Fruit fly (Drosophila melanogaster) whole organism, embryonic: ENCODE results near the gene CG6178.

Source experiments
- BEAF-32 ChIP-seq: fragments of 200-800 bp; sonication (Bioruptor generic); optimal IDR thresholded peaks from 3 replicates; lab custom pipeline; 2017; ENCODE audit warnings: missing biosample characterization, missing genetic modification characterization, mild to moderate bottlenecking, moderate library complexity, missing genetic modification reagents
- CG10267 ChIP-seq: fragments of 200-800 bp; sonication (Bioruptor generic); optimal IDR thresholded peaks from 2 replicates; lab custom pipeline; 2018; ENCODE audit warnings: missing biosample characterization, mild to moderate bottlenecking, missing genetic modification characterization, moderate library complexity
- CG10654 ChIP-seq: fragments of 200-800 bp; sonication (Bioruptor generic); optimal IDR thresholded peaks from 2 replicates; lab custom pipeline; 2016; ENCODE audit warnings: missing biosample characterization, missing genetic modification characterization
- CG11093 ChIP-seq: fragments of 200-800 bp; sonication (Bioruptor generic); IDR thresholded peaks from 3 replicates; pipeline ENCODE4 v1.3.6; 2022; ENCODE audit warnings: missing biosample characterization, missing genetic modification characterization
- CG12219 ChIP-seq: fragments of 200-800 bp; sonication (Bioruptor generic); optimal IDR thresholded peaks from 3 replicates; lab custom pipeline; 2018; ENCODE audit warnings: missing biosample characterization, mild to moderate bottlenecking, missing genetic modification characterization
- CG1233 ChIP-seq: fragments of 200-800 bp; sonication (Bioruptor generic); optimal IDR thresholded peaks from 4 replicates; lab custom pipeline; 2018; ENCODE audit warnings: missing biosample characterization, mild to moderate bottlenecking, missing genetic modification characterization
- CG13894 ChIP-seq: fragments of 200-800 bp; sonication (Bioruptor generic); optimal IDR thresholded peaks from 3 replicates; lab custom pipeline; 2018; ENCODE audit warnings: missing biosample characterization, mild to moderate bottlenecking, missing genetic modification characterization, moderate library complexity
- CG15696 ChIP-seq: fragments of 200-800 bp; sonication (Bioruptor generic); optimal IDR thresholded peaks from 2 replicates; lab custom pipeline; 2019; ENCODE audit warnings: missing biosample characterization, mild to moderate bottlenecking, missing genetic modification characterization, moderate library complexity
- CG16813 ChIP-seq: fragments of 200-800 bp; sonication (Bioruptor generic); IDR thresholded peaks from 3 replicates; pipeline ENCODE4 v1.3.6; 2022; ENCODE audit warnings: missing biosample characterization, missing genetic modification characterization; ENCODE audit not compliant: partially characterized antibody
- CG16863 ChIP-seq: fragments of 200-800 bp; sonication (Bioruptor generic); optimal IDR thresholded peaks from 3 replicates; lab custom pipeline; 2016; ENCODE audit warnings: missing biosample characterization, missing genetic modification characterization
- CG1832 ChIP-seq: fragments of 200-800 bp; sonication (Bioruptor generic); optimal IDR thresholded peaks from 2 replicates; lab custom pipeline; 2017; ENCODE audit warnings: missing biosample characterization, mild to moderate bottlenecking, missing genetic modification characterization, inconsistent platforms
- CG30020 ChIP-seq: fragments of 200-800 bp; optimal IDR thresholded peaks from 2 replicates; lab custom pipeline; 2019; ENCODE audit warnings: missing biosample characterization, mild to moderate bottlenecking, missing genetic modification characterization, moderate library complexity
- CG31224 ChIP-seq: fragments of 200-800 bp; sonication (Bioruptor generic); IDR thresholded peaks from 2 replicates; pipeline ENCODE4 v1.3.6; 2022; ENCODE audit warnings: missing biosample characterization, missing genetic modification characterization
- CG4820 ChIP-seq: fragments of 200-800 bp; sonication (Bioruptor generic); optimal IDR thresholded peaks from 3 replicates; lab custom pipeline; 2016; ENCODE audit warnings: missing biosample characterization, missing genetic modification characterization
- CG6791 ChIP-seq: fragments of 200-800 bp; sonication (Bioruptor generic); IDR thresholded peaks from 3 replicates; pipeline ENCODE4 v1.3.6; 2022; ENCODE audit warnings: missing biosample characterization, missing genetic modification characterization; ENCODE audit not compliant: partially characterized antibody
- CG8089 ChIP-seq: fragments of 200-800 bp; sonication (Bioruptor generic); optimal IDR thresholded peaks from 3 replicates; lab custom pipeline; 2016; ENCODE audit warnings: missing biosample characterization, missing genetic modification characterization
- CG8765 ChIP-seq: fragments of 200-800 bp; sonication (Bioruptor generic); IDR thresholded peaks from 2 replicates; pipeline ENCODE4 v1.3.6; 2022; ENCODE audit warnings: missing biosample characterization, missing genetic modification characterization
- Chrac-16 ChIP-seq: fragments of 200-800 bp; sonication (Bioruptor generic); optimal IDR thresholded peaks from 3 replicates; lab custom pipeline; 2016; ENCODE audit warnings: missing biosample characterization, missing genetic modification characterization
- D19A ChIP-seq: fragments of 200-800 bp; optimal IDR thresholded peaks from 3 replicates; lab custom pipeline; 2019; ENCODE audit warnings: missing biosample characterization, mild to moderate bottlenecking, missing genetic modification characterization, moderate library complexity
- Dip3 ChIP-seq: fragments of 200-800 bp; sonication (Bioruptor generic); optimal IDR thresholded peaks from 3 replicates; lab custom pipeline; 2016; ENCODE audit warnings: missing biosample characterization, missing genetic modification characterization
- ERR ChIP-seq: fragments of 200-800 bp; sonication (Bioruptor generic); optimal IDR thresholded peaks from 2 replicates; lab custom pipeline; 2016; ENCODE audit warnings: missing biosample characterization, missing genetic modification characterization
- Elba2 ChIP-seq: fragments of 200-800 bp; sonication (Bioruptor generic); optimal IDR thresholded peaks from 3 replicates; lab custom pipeline; 2016; ENCODE audit warnings: missing biosample characterization, missing genetic modification characterization
- HmgD ChIP-seq: fragments of 200-800 bp; sonication (Bioruptor generic); optimal IDR thresholded peaks from 3 replicates; lab custom pipeline; 2016; ENCODE audit warnings: missing biosample characterization, missing genetic modification characterization
- Med ChIP-seq: fragments of 200-800 bp; sonication (Bioruptor generic); peaks from one replicate; lab custom pipeline; 2016; ENCODE audit warnings: missing biosample characterization, missing genetic modification characterization, mild to moderate bottlenecking, inconsistent platforms, moderate library complexity
- NC2β ChIP-seq: fragments of 200-800 bp; sonication (Bioruptor generic); optimal IDR thresholded peaks from 2 replicates; lab custom pipeline; 2016; ENCODE audit warnings: missing biosample characterization, missing genetic modification characterization
- PHDP ChIP-seq: fragments of 200-800 bp; sonication (Bioruptor generic); optimal IDR thresholded peaks from 3 replicates; lab custom pipeline; 2018; ENCODE audit warnings: missing biosample characterization, mild to moderate bottlenecking, missing genetic modification characterization, moderate library complexity
- Taf1 ChIP-seq: fragments of 200-800 bp; sonication (Bioruptor generic); IDR thresholded peaks from 2 replicates; pipeline ENCODE4 v1.3.6; 2022; ENCODE audit warnings: missing biosample characterization, missing genetic modification characterization
- bab2 ChIP-seq: fragments of 200-800 bp; sonication (Bioruptor generic); optimal IDR thresholded peaks from 2 replicates; lab custom pipeline; 2016; ENCODE audit warnings: missing biosample characterization, missing genetic modification characterization
- bowl ChIP-seq: fragments of 200-800 bp; sonication (Bioruptor generic); IDR thresholded peaks from 2 replicates; pipeline ENCODE4 v1.3.6; 2022; ENCODE audit warnings: missing biosample characterization, missing genetic modification characterization
- cato ChIP-seq: fragments of 200-800 bp; sonication (Bioruptor generic); optimal IDR thresholded peaks from 2 replicates; lab custom pipeline; 2016; ENCODE audit warnings: missing biosample characterization, missing genetic modification characterization, borderline replicate concordance
- caup ChIP-seq: fragments of 200-800 bp; sonication (Bioruptor generic); optimal IDR thresholded peaks from 3 replicates; lab custom pipeline; 2017; ENCODE audit warnings: missing biosample characterization, mild to moderate bottlenecking, missing genetic modification characterization, moderate library complexity; ENCODE audit not compliant: severe bottlenecking
- cg ChIP-seq: fragments of 200-800 bp; sonication (Bioruptor generic); optimal IDR thresholded peaks from 3 replicates; lab custom pipeline; 2019; ENCODE audit warnings: missing biosample characterization, mild to moderate bottlenecking, missing genetic modification characterization, moderate library complexity
- emc ChIP-seq: fragments of 200-800 bp; sonication (Bioruptor generic); optimal IDR thresholded peaks from 2 replicates; lab custom pipeline; 2016; ENCODE audit warnings: missing biosample characterization, missing genetic modification characterization
- esg ChIP-seq: fragments of 200-800 bp; sonication (Bioruptor generic); conservative IDR thresholded peaks from 2 replicates; pipeline ENCODE4 v1.3.6; 2022; ENCODE audit warnings: missing biosample characterization, missing genetic modification characterization
- exex ChIP-seq: fragments of 200-800 bp; sonication (Bioruptor generic); optimal IDR thresholded peaks from 4 replicates; lab custom pipeline; 2018; ENCODE audit warnings: missing biosample characterization, mild to moderate bottlenecking, missing genetic modification characterization, moderate library complexity
- fd64A ChIP-seq: fragments of 200-800 bp; sonication (Bioruptor generic); optimal IDR thresholded peaks from 3 replicates; lab custom pipeline; 2018; ENCODE audit warnings: missing biosample characterization, mild to moderate bottlenecking, missing genetic modification characterization
- ftz-f1 ChIP-seq: fragments of 200-800 bp; sonication (Bioruptor generic); optimal IDR thresholded peaks from 2 replicates; lab custom pipeline; 2016; ENCODE audit warnings: missing biosample characterization, missing genetic modification characterization
- gcm2 ChIP-seq: fragments of 200-800 bp; sonication (Bioruptor generic); optimal IDR thresholded peaks from 2 replicates; lab custom pipeline; 2016; ENCODE audit warnings: missing biosample characterization, missing genetic modification characterization
- hbn ChIP-seq: fragments of 200-800 bp; sonication (Bioruptor generic); IDR thresholded peaks from 2 replicates; pipeline ENCODE4 v1.3.6; 2022; ENCODE audit warnings: missing biosample characterization, missing genetic modification characterization; ENCODE audit not compliant: partially characterized antibody
- kay ChIP-seq: fragments of 200-800 bp; sonication (Bioruptor generic); optimal IDR thresholded peaks from 2 replicates; lab custom pipeline; 2016; ENCODE audit warnings: missing biosample characterization, missing genetic modification characterization
- lov ChIP-seq, 2 experiments: fragments of 200-800 bp in 1 of 2; fragments of >200 bp in 1 of 2; sonication (Bioruptor generic) in 1 of 2; IDR thresholded peaks in 1 of 2; optimal IDR thresholded peaks in 1 of 2; 2 replicates in 1 of 2; 3 replicates in 1 of 2; pipeline versions ENCODE4 v1.3.6 to Lab custom; 2017 to 2022; ENCODE audit warnings: missing biosample characterization in 1 of 2, missing genetic modification characterization in 1 of 2
- p53 ChIP-seq: fragments of 200-800 bp; sonication (Bioruptor generic); optimal IDR thresholded peaks from 2 replicates; lab custom pipeline; 2016; ENCODE audit warnings: missing biosample characterization, missing genetic modification characterization
- pb ChIP-seq: fragments of 200-800 bp; sonication (Bioruptor generic); optimal IDR thresholded peaks from 3 replicates; lab custom pipeline; 2016; ENCODE audit warnings: missing biosample characterization, missing genetic modification characterization
- prd ChIP-seq, 3 experiments: fragments of >200 bp in 2 of 3; fragments of 200-800 bp in 1 of 3; sonication (Bioruptor generic) in 1 of 3; optimal IDR thresholded peaks in 2 of 3; IDR thresholded peaks in 1 of 3; 2 replicates in 2 of 3; 3 replicates in 1 of 3; pipeline versions ENCODE4 v1.3.6 to Lab custom; 2017 to 2022; ENCODE audit warnings: missing biosample characterization in 1 of 3, missing genetic modification characterization in 1 of 3
- sens ChIP-seq: fragments of 200-800 bp; sonication (Bioruptor generic); peaks from one replicate; lab custom pipeline; 2016; ENCODE audit warnings: missing biosample characterization, missing genetic modification characterization
- sqz ChIP-seq: fragments of 200-800 bp; sonication (Bioruptor generic); optimal IDR thresholded peaks from 3 replicates; lab custom pipeline; 2018; ENCODE audit warnings: missing biosample characterization, mild to moderate bottlenecking, missing genetic modification characterization
- sug ChIP-seq: fragments of 200-800 bp; optimal IDR thresholded peaks from 2 replicates; lab custom pipeline; 2019; ENCODE audit warnings: missing biosample characterization, mild to moderate bottlenecking, missing genetic modification characterization, moderate library complexity
- vnd ChIP-seq: fragments of 200-800 bp; sonication (Bioruptor generic); IDR thresholded peaks from 3 replicates; pipeline ENCODE4 v1.3.6; 2022; ENCODE audit warnings: missing biosample characterization, missing genetic modification characterization; ENCODE audit not compliant: partially characterized antibody
- wek ChIP-seq: fragments of 200-800 bp; sonication (Bioruptor generic); optimal IDR thresholded peaks from 3 replicates; lab custom pipeline; 2018; ENCODE audit warnings: missing biosample characterization, mild to moderate bottlenecking, missing genetic modification characterization, moderate library complexity
- z ChIP-seq: fragments of 200-800 bp; sonication (Bioruptor generic); IDR thresholded peaks from 3 replicates; pipeline ENCODE4 v1.3.6; 2022; ENCODE audit warnings: missing biosample characterization, missing genetic modification characterization
- zf30C ChIP-seq: fragments of 200-800 bp; sonication (Bioruptor generic); optimal IDR thresholded peaks from 3 replicates; lab custom pipeline; 2018; ENCODE audit warnings: missing biosample characterization, mild to moderate bottlenecking, missing genetic modification characterization

CG6178 gene

DNA sequence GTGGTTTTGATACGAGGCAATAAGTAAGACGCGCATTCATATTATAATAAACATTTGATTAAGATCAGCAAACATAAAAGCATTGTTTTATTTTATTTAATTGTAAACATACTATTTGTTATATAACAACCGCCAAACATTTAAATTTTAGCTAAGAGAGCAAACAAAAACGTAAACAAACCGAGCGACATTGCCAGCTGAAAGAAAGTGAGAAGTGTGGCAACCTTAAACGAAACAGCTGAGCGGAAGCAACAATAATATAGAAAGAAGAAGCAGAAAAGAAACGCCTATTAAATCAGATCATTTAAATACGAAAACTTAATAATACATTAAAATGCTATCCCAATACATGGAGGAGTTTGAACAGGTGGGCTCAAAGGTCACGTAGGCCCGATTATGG lies 17.6 kb upstream of the CG6178 start, which contains the start of gene Sec10 (continued):
- TF ChIP-seq ftz-f1 (GFP tag; lab: Kevin White, UChicago) (no peak), CG1233 (GFP tag; lab: Kevin White, UChicago) (no peak), CG11093 (GFP tag; lab: Robert Waterston, UW) (no peak), vnd (GFP tag; lab: Robert Waterston, UW) (no peak), Dip3 (GFP tag; lab: Kevin White, UChicago) (no peak), p53 (GFP tag; lab: Kevin White, UChicago) (no peak), caup (GFP tag; lab: Kevin White, UChicago) (no peak), cg (GFP tag; lab: Kevin White, UChicago) (no peak), CG31224 (GFP tag; lab: Robert Waterston, UW) (no peak), BEAF-32 (GFP tag; lab: Kevin White, UChicago) (peak; percentile 32), bab2 (GFP tag; lab: Kevin White, UChicago) (no peak), HmgD (GFP tag; lab: Kevin White, UChicago) (no peak), CG30020 (tag; lab: Kevin White, UChicago) (no peak), hbn (GFP tag; lab: Robert Waterston, UW) (peak; percentile 13; the same call in 1 of the 2 replicates), z (GFP tag; lab: Robert Waterston, UW) (no peak), CG10267 (tag; lab: Kevin White, UChicago) (peak; percentile 47), cato (no peak), emc (GFP tag; lab: Kevin White, UChicago) (no peak), ERR (no peak), CG10654 (GFP tag; lab: Kevin White, UChicago) (no peak), fd64A (GFP tag; lab: Kevin White, UChicago) (no peak), CG16863 (GFP tag; lab: Kevin White, UChicago) (no peak), esg (GFP tag; lab: Robert Waterston, UW) (no peak), CG15696 (no peak), kay (GFP tag; lab: Kevin White, UChicago) (no peak), sqz (no peak), gcm2 (GFP tag; lab: Kevin White, UChicago) (no peak), CG8765 (GFP tag; lab: Robert Waterston, UW) (no peak), zf30C (GFP tag; lab: Kevin White, UChicago) (no peak), wek (GFP tag; lab: Kevin White, UChicago) (peak; percentile 62), CG8089 (no peak), prd (optimal IDR thresholded peaks at IDR 0.05; lab: Kevin White, UChicago) (no peak), prd (GFP tag; IDR thresholded peaks at IDR 0.05; lab: Robert Waterston, UW) (no peak), pb (GFP tag; lab: Kevin White, UChicago) (no peak), CG13894 (tag; lab: Kevin White, UChicago) (no peak), CG6791 (no peak), sens (peak; percentile 86), Elba2 (GFP tag; lab: Kevin White, UChicago) (peak; percentile 28), CG4820 (GFP tag; lab: Kevin White, UChicago) (no peak)

DNA sequence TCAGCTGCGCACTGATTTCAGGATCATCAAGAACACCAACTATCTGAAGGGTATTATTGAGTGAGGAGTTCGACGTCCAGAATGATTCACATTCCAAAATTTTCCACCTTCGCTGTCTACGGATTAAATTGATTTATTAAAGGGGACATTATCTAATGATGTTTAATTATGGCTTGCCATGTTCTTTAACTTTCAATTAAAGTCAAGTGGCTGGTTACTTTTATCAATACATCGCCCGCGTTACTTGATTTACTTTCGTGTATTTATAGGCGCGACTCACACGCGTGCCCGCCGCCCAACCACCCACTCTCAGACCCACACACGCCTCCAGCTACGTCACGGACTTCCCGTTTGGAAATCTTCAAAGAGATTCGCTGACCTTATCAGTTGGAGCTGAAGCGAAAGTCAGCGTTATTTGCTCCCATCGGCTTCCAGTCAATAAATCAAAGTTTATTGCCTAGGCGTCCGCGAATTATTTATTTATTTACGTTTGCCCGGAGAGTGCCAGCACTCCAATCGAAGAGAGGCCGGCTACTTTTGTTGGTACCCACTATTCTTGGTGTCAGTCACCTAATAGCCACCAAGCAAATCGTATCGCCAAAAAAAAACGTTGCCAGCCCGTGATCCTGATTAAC lies 14.7 kb upstream of the CG6178 start, which contains the start of gene Npc2f:
Gene Npc2f (plus strand): TSS at position 585 of the 635 bp plus-strand sequence.
- TF ChIP-seq exex (peak; percentile 98), sug (tag; lab: Kevin White, UChicago) (peak; percentile 51), D19A (tag; lab: Kevin White, UChicago) (no peak), Chrac-16 (GFP tag; lab: Kevin White, UChicago) (no peak), CG16813 (GFP tag; lab: Robert Waterston, UW) (no peak), CG12219 (GFP tag; lab: Kevin White, UChicago) (no peak), CG1832 (no peak), NC2β (GFP tag; lab: Kevin White, UChicago) (no peak), PHDP (no peak), lov (optimal IDR thresholded peaks at IDR 0.05; lab: Kevin White, UChicago) (no peak), lov (GFP tag; IDR thresholded peaks at IDR 0.05; lab: Robert Waterston, UW) (no peak), bowl (GFP tag; lab: Robert Waterston, UW) (no peak), Med (GFP tag; lab: Kevin White, UChicago) (peak; percentile 38), Taf1 (GFP tag; lab: Robert Waterston, UW) (no peak)
